Worm (Caenorhabditis elegans): ENCODE results near the gene cpr-6.

- TF ChIP-seq hmbx-1 (tag; optimal IDR thresholded peaks at IDR 0.05) (no peak), ets-7 (tag; optimal IDR thresholded peaks at IDR 0.05) (no peak)
These were observed 8.3 kb upstream of the cpr-6 start, which contains the start of gene hic-1 for ce11 chrX:6598732-6599131.

Data from whole organism, early embryonic.